Worm (Caenorhabditis elegans) whole organism, L1 larva: Measurements from ENCODE around the gene B0393.9.

ENCODE experiments used
- C34B4.2 ChIP-seq: sonication (generic microtip); optimal IDR thresholded peaks from 2 replicates; lab custom pipeline; 2017; ENCODE audit warnings: mild to moderate bottlenecking, missing genetic modification characterization, missing compliant biosample characterization
- aha-1 ChIP-seq: fragments of 150-350 bp; optimal IDR thresholded peaks from 2 replicates; lab custom pipeline; 2014; ENCODE audit warnings: missing biosample characterization, missing genetic modification characterization
- alr-1 ChIP-seq: fragments of 200-800 bp; sonication (Bioruptor generic); optimal IDR thresholded peaks from 2 replicates; lab custom pipeline; 2018; ENCODE audit warnings: borderline replicate concordance, mild to moderate bottlenecking, missing genetic modification characterization, missing compliant biosample characterization
- elt-3 ChIP-seq, 6 experiments: fragments of 150-350 bp in 1 of 6; sonication (generic microtip); optimal IDR thresholded peaks; 2 replicates each; lab custom pipeline; 2017 to 2018; ENCODE audit warnings: missing biosample characterization in 6 of 6, missing genetic modification characterization in 6 of 6, inconsistent platforms in 1 of 6
- fkh-8 ChIP-seq: sonication (generic microtip); optimal IDR thresholded peaks from 2 replicates; lab custom pipeline; 2016; ENCODE audit warnings: mild to moderate bottlenecking, missing genetic modification characterization, missing compliant biosample characterization
- nhr-11 ChIP-seq: fragments of 150-350 bp; optimal IDR thresholded peaks from 2 replicates; lab custom pipeline; 2014; ENCODE audit warnings: missing biosample characterization, missing genetic modification characterization
- nhr-12 ChIP-seq: sonication (generic microtip); optimal IDR thresholded peaks from 2 replicates; lab custom pipeline; 2017; ENCODE audit warnings: missing biosample characterization, missing genetic modification characterization
- pax-3 ChIP-seq: fragments of 200-800 bp; sonication (Bioruptor generic); optimal IDR thresholded peaks from 2 replicates; lab custom pipeline; 2018; ENCODE audit warnings: mild to moderate bottlenecking, missing genetic modification characterization, moderate library complexity, missing compliant biosample characterization
- pqm-1 ChIP-seq: sonication (generic microtip); optimal IDR thresholded peaks from 3 replicates; lab custom pipeline; 2017; ENCODE audit warnings: missing biosample characterization, missing genetic modification characterization
- ztf-4 ChIP-seq: fragments of 150-350 bp; optimal IDR thresholded peaks from 2 replicates; lab custom pipeline; 2014; ENCODE audit warnings: missing biosample characterization, missing genetic modification characterization

DNA sequence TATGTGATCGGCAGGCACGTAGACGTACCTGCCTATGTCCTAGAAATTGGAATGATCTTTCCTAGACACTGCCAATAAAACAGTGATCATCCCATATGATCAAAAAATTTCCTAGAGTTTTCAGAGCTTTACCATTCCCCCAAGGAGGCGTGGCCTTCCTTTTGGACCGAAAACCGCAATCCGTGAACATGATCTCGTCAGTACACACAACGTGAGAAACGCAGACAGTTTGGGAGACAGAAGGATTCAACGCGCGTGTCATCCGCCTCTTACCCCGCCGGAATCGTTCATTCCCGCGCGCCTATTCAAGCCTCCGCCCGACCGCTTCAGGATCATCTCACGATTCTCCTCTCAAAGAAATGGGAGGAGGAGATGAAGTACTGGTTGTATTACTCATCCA lies 14.5 kb downstream of the B0393.9 start, which contains the start of gene B0393.5:
- TF ChIP-seq elt-3 (tag; optimal IDR thresholded peaks at IDR 0.05; lab: Kevin White, UChicago), result no peak
- no peak for TF ChIP-seq aha-1
- TF ChIP-seq ztf-4 (tag; lab: Kevin White, UChicago), result no peak
- TF ChIP-seq nhr-12 (tag; lab: Kevin White, UChicago), result no peak
- no peak for TF ChIP-seq alr-1 (tag; lab: Kevin White, UChicago)
- no peak for TF ChIP-seq fkh-8 (tag; lab: Kevin White, UChicago)
- no peak for TF ChIP-seq C34B4.2
- no peak for TF ChIP-seq pax-3 (tag; lab: Kevin White, UChicago)
- TF ChIP-seq pqm-1 (tag; lab: Kevin White, UChicago), result no peak
- no peak for TF ChIP-seq nhr-11 (tag; lab: Kevin White, UChicago)
